Fruit fly (Drosophila melanogaster): Measurements from ENCODE around the gene bnk.

DNA sequence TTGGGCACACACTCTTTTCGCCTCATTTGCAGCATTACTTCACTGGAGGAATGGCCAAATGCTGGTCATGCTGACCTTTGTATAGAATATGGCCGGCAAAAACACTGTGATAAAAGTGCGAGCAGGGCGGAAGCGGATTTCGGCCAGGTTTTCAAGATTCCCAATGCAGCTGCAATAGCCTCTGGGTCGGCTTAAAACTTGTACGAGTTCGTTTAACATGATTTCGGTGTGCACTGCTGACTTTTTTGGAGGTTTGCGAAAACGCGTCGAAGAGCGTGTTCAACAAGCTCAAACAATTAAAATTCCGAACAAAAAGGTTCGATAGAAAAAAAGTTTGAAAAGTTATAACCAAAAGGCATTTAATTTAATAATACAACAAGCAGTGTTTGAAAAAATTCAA lies 17.5 kb downstream of the bnk start, which contains the start of gene chp:
- TF ChIP-seq CG31388 (GFP tag; optimal IDR thresholded peaks at IDR 0.05) (no peak), Spps (tag; optimal IDR thresholded peaks at IDR 0.05) (no peak), D19A (tag; optimal IDR thresholded peaks at IDR 0.05) (no peak), CG11696 (GFP tag; IDR thresholded peaks at IDR 0.05) (no peak), ttk (GFP tag; IDR thresholded peaks at IDR 0.05) (no peak), Hr78 (GFP tag; optimal IDR thresholded peaks at IDR 0.05) (no peak)
